Fruit fly (Drosophila melanogaster): Measurements from ENCODE around the gene MRP.

DNA sequence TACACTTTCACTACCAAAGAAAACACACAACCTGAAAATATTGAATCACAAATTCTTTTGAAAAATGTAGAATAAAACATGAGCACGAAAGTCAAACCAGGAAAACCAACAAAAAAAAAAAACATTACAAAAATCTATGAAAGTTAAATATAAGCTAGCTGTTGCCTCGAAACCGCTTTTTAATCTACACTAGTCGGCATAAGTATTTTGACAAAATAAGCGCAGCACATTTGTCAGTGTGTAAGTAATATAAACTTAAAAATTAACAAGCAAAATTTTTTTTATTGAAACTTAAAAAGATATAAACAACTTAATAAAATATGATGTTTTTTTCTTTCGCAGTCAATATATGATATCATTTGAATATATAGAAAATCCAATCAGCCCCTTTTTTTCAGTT is 6.0 kb upstream of the MRP start, which contains the start of gene CG5787:
- no peak for TF ChIP-seq ovo (GFP tag; optimal IDR thresholded peaks at IDR 0.05)
- TF ChIP-seq CG7101 (tag; optimal IDR thresholded peaks at IDR 0.05): no peak
- TF ChIP-seq Crg-1 (GFP tag; optimal IDR thresholded peaks at IDR 0.05): no peak
- no peak for TF ChIP-seq Hr96 (GFP tag; optimal IDR thresholded peaks at IDR 0.05)
- no peak for TF ChIP-seq toe (GFP tag; optimal IDR thresholded peaks at IDR 0.05)
- TF ChIP-seq Clk (GFP tag; optimal IDR thresholded peaks at IDR 0.05): no peak
- TF ChIP-seq pad (GFP tag; optimal IDR thresholded peaks at IDR 0.05): no peak
- no peak for TF ChIP-seq kay (GFP tag; ENCODE audit: borderline replicate concordance)
- TF ChIP-seq Mnt (GFP tag; optimal IDR thresholded peaks at IDR 0.05): no peak
- TF ChIP-seq CG12768 (GFP tag; optimal IDR thresholded peaks at IDR 0.05): no peak
- no peak for TF ChIP-seq tj (GFP tag; optimal IDR thresholded peaks at IDR 0.05)
- TF ChIP-seq bab1 (GFP tag; optimal IDR thresholded peaks at IDR 0.05): no peak
- TF ChIP-seq CG1620 (GFP tag; optimal IDR thresholded peaks at IDR 0.05): no peak
- TF ChIP-seq CG5204 (GFP tag; optimal IDR thresholded peaks at IDR 0.05): no peak
